Worm (Caenorhabditis elegans) whole organism, L1 larva: ENCODE data around the gene Y66D12A.3.
A peak's percentile ranks its signal among the peaks of the same experiment; 100 is the strongest.

ENCODE experiments used
- C34B4.2 ChIP-seq: sonication (generic microtip); optimal IDR thresholded peaks from 2 replicates; lab custom pipeline; 2017; ENCODE audit warnings: mild to moderate bottlenecking, missing genetic modification characterization, missing compliant biosample characterization
- aly-2 ChIP-seq: fragments of 150-350 bp; optimal IDR thresholded peaks from 2 replicates; lab custom pipeline; 2014; ENCODE audit warnings: missing biosample characterization, missing genetic modification characterization
- ama-1 ChIP-seq: fragments of 150-350 bp; optimal IDR thresholded peaks from 2 replicates; lab custom pipeline; 2014
- dpl-1 ChIP-seq, 3 experiments: fragments of 150-350 bp in 2 of 3; sonication (generic microtip) in 1 of 3; optimal IDR thresholded peaks; 2 replicates each; lab custom pipeline; 2014 to 2017; ENCODE audit warnings: missing biosample characterization in 3 of 3, missing genetic modification characterization in 3 of 3, missing genetic modification reagents in 3 of 3
- elt-2 ChIP-seq: sonication (generic microtip); optimal IDR thresholded peaks from 2 replicates; lab custom pipeline; 2016; ENCODE audit warnings: missing genetic modification characterization, mild to moderate bottlenecking, inconsistent platforms, missing compliant biosample characterization, missing genetic modification reagents
- lin-39 ChIP-seq: fragments of 150-350 bp; optimal IDR thresholded peaks from 2 replicates; lab custom pipeline; 2014; ENCODE audit warnings: missing biosample characterization, missing genetic modification reagents, missing genetic modification characterization
- nhr-11 ChIP-seq: fragments of 150-350 bp; optimal IDR thresholded peaks from 2 replicates; lab custom pipeline; 2014; ENCODE audit warnings: missing biosample characterization, missing genetic modification characterization
- nhr-28 ChIP-seq: fragments of 150-350 bp; optimal IDR thresholded peaks from 2 replicates; lab custom pipeline; 2014; ENCODE audit warnings: missing biosample characterization, missing genetic modification characterization
- nhr-76 ChIP-seq: sonication (generic microtip); optimal IDR thresholded peaks from 2 replicates; lab custom pipeline; 2017; ENCODE audit warnings: missing biosample characterization, missing genetic modification characterization
- skn-1 ChIP-seq: fragments of 150-350 bp; optimal IDR thresholded peaks from 2 replicates; lab custom pipeline; 2014; ENCODE audit warnings: missing biosample characterization, missing genetic modification characterization
- unc-130 ChIP-seq: fragments of 150-350 bp; optimal IDR thresholded peaks from 2 replicates; lab custom pipeline; 2017; ENCODE audit warnings: missing biosample characterization, missing genetic modification characterization, inconsistent platforms
- unc-62 ChIP-seq: fragments of 150-350 bp; optimal IDR thresholded peaks from 2 replicates; lab custom pipeline; 2014; ENCODE audit warnings: missing biosample characterization, missing genetic modification reagents, missing genetic modification characterization
- zag-1 ChIP-seq: fragments of 150-350 bp; optimal IDR thresholded peaks from 2 replicates; lab custom pipeline; 2014; ENCODE audit warnings: missing biosample characterization, missing genetic modification characterization
- ztf-11 ChIP-seq, 2 experiments: sonication (generic microtip); optimal IDR thresholded peaks; 2 replicates each; lab custom pipeline; 2016 to 2017; ENCODE audit warnings: missing genetic modification characterization in 2 of 2, missing biosample characterization in 1 of 2, missing compliant biosample characterization in 1 of 2

- TF ChIP-seq elt-2 (tag; lab: Kevin White, UChicago) = no peak
- no peak for TF ChIP-seq nhr-28
- TF ChIP-seq C34B4.2 (tag; lab: Kevin White, UChicago) = no peak
- peak; percentile 62 for TF ChIP-seq skn-1 (tag; lab: Kevin White, UChicago)
- TF ChIP-seq lin-39 (tag; lab: Kevin White, UChicago) = no peak
- no peak for TF ChIP-seq nhr-11 (tag; lab: Kevin White, UChicago)
- no peak for TF ChIP-seq ama-1 (lab: Kevin White, UChicago)
- no peak for TF ChIP-seq nhr-76 (tag; lab: Kevin White, UChicago)
- no peak for TF ChIP-seq aly-2
- TF ChIP-seq dpl-1 (GFP tag; optimal IDR thresholded peaks at IDR 0.05; lab: Kevin White, UChicago) = peak; percentile 91 to 96 (median 94)
- no peak for TF ChIP-seq unc-130
- no peak for TF ChIP-seq zag-1 (tag; lab: Kevin White, UChicago)
- no peak for TF ChIP-seq ztf-11 (tag; optimal IDR thresholded peaks at IDR 0.05; lab: Kevin White, UChicago)
- TF ChIP-seq unc-62 (GFP tag; lab: Kevin White, UChicago) = no peak
Observed at ce11 chrIII:11565602-11566001, 23.4 kb upstream of the Y66D12A.3 start, which contains the start of gene Y66D12A.10.
